Worm (Caenorhabditis elegans) whole organism, L4 larva: ENCODE measurements around the gene abhd-14.
A peak's percentile ranks its signal among the peaks of the same experiment; 100 is the strongest.

Source experiments
- F26F4.8 ChIP-seq: fragments of 200-800 bp; sonication (Bioruptor generic); conservative IDR thresholded peaks from 2 replicates; pipeline ENCODE4 v1.3.6; 2022; ENCODE audit warnings: missing genetic modification characterization, missing compliant biosample characterization
- F49E8.2 ChIP-seq: sonication (generic microtip); optimal IDR thresholded peaks from 2 replicates; lab custom pipeline; 2016; ENCODE audit warnings: missing compliant biosample characterization, mild to moderate bottlenecking, missing genetic modification characterization, borderline replicate concordance
- T20F7.1 ChIP-seq: fragments of 200-800 bp; sonication (Bioruptor generic); optimal IDR thresholded peaks from 2 replicates; lab custom pipeline; 2018; ENCODE audit warnings: mild to moderate bottlenecking, missing genetic modification characterization, missing compliant biosample characterization
- T26A8.4 ChIP-seq: fragments of 200-800 bp; sonication (Bioruptor generic); IDR thresholded peaks from 2 replicates; pipeline ENCODE4 v1.3.6; 2022; ENCODE audit warnings: missing genetic modification characterization, missing compliant biosample characterization
- Y105C5A.15 ChIP-seq: fragments of 200-800 bp; sonication (Bioruptor generic); IDR thresholded peaks from 2 replicates; pipeline ENCODE4 v1.3.6; 2022; ENCODE audit warnings: missing genetic modification characterization, missing compliant biosample characterization
- Y5F2A.4 ChIP-seq: fragments of 200-800 bp; sonication (Bioruptor generic); optimal IDR thresholded peaks from 2 replicates; lab custom pipeline; 2018; ENCODE audit warnings: mild to moderate bottlenecking, missing genetic modification characterization, missing compliant biosample characterization
- aha-1 ChIP-seq: fragments of 150-350 bp; peaks from one replicate; lab custom pipeline; 2014; ENCODE audit warnings: missing biosample characterization, missing genetic modification characterization
- ama-1 ChIP-seq: fragments of 150-350 bp; optimal IDR thresholded peaks from 2 replicates; lab custom pipeline; 2014; ENCODE audit warnings: inconsistent platforms, mixed read lengths
- ceh-20 ChIP-seq: fragments of 200-800 bp; sonication (Bioruptor generic); IDR thresholded peaks from 2 replicates; pipeline ENCODE4 v1.3.6; 2022; ENCODE audit warnings: missing genetic modification reagents, missing genetic modification characterization, missing compliant biosample characterization
- ceh-28 ChIP-seq: fragments of 150-350 bp; optimal IDR thresholded peaks from 2 replicates; lab custom pipeline; 2014; ENCODE audit warnings: missing biosample characterization, missing genetic modification reagents, missing genetic modification characterization
- ceh-32 ChIP-seq: sonication (generic microtip); optimal IDR thresholded peaks from 2 replicates; lab custom pipeline; 2016; ENCODE audit warnings: mild to moderate bottlenecking, missing genetic modification characterization, missing compliant biosample characterization; ENCODE audit not compliant: poor library complexity
- ceh-62 ChIP-seq: sonication (generic microtip); optimal IDR thresholded peaks from 2 replicates; lab custom pipeline; 2017; ENCODE audit warnings: missing biosample characterization, missing genetic modification characterization
- daf-12 ChIP-seq: fragments of 150-350 bp; optimal IDR thresholded peaks from 2 replicates; lab custom pipeline; 2014; ENCODE audit warnings: missing biosample characterization, missing genetic modification reagents, missing genetic modification characterization
- dmd-6 ChIP-seq: fragments of 200-800 bp; sonication (Bioruptor generic); IDR thresholded peaks from 2 replicates; pipeline ENCODE4 v1.3.6; 2022; ENCODE audit warnings: missing genetic modification reagents, missing genetic modification characterization, missing compliant biosample characterization
- dpl-1 ChIP-seq: fragments of 150-350 bp; optimal IDR thresholded peaks from 2 replicates; lab custom pipeline; 2014; ENCODE audit warnings: missing biosample characterization, missing genetic modification reagents, missing genetic modification characterization
- gei-8 ChIP-seq: fragments of 200-800 bp; sonication (Bioruptor generic); optimal IDR thresholded peaks from 2 replicates; lab custom pipeline; 2018; ENCODE audit warnings: mild to moderate bottlenecking, missing genetic modification characterization, missing compliant biosample characterization
- hlh-11 ChIP-seq: fragments of 200-800 bp; sonication (Bioruptor generic); optimal IDR thresholded peaks from 2 replicates; lab custom pipeline; 2018; ENCODE audit warnings: mild to moderate bottlenecking, missing genetic modification characterization, missing compliant biosample characterization
- hlh-30 ChIP-seq: sonication (generic microtip); optimal IDR thresholded peaks from 2 replicates; lab custom pipeline; 2017; ENCODE audit warnings: antibody characterized with exemption, mild to moderate bottlenecking, missing genetic modification characterization, missing compliant biosample characterization; ENCODE audit not compliant: insufficient read depth
- hmg-1.1 ChIP-seq: fragments of 200-800 bp; sonication (Bioruptor generic); IDR thresholded peaks from 2 replicates; pipeline ENCODE4 v1.3.6; 2022; ENCODE audit warnings: missing genetic modification reagents, missing genetic modification characterization, missing compliant biosample characterization
- lim-7 ChIP-seq: fragments of 200-800 bp; sonication (Bioruptor generic); IDR thresholded peaks from 2 replicates; pipeline ENCODE4 v1.3.6; 2022; ENCODE audit warnings: missing genetic modification characterization, missing compliant biosample characterization
- lin-1 ChIP-seq: fragments of 200-800 bp; sonication (Bioruptor generic); IDR thresholded peaks from 2 replicates; pipeline ENCODE4 v1.3.6; 2022; ENCODE audit warnings: missing genetic modification reagents, missing genetic modification characterization, missing compliant biosample characterization
- lin-38 ChIP-seq: fragments of 200-800 bp; sonication (Bioruptor generic); IDR thresholded peaks from 2 replicates; pipeline ENCODE4 v1.3.6; 2022; ENCODE audit warnings: missing genetic modification reagents, missing genetic modification characterization, missing compliant biosample characterization
- lsy-2 ChIP-seq, 2 experiments: fragments of 150-350 bp in 1 of 2; sonication (generic microtip) in 1 of 2; optimal IDR thresholded peaks; 2 replicates each; lab custom pipeline; 2014 to 2017; ENCODE audit warnings: missing biosample characterization in 2 of 2, missing genetic modification characterization in 2 of 2
- madf-5 ChIP-seq, 2 experiments: fragments of 200-800 bp; sonication (Bioruptor generic); IDR thresholded peaks; 2 replicates each; pipeline ENCODE4 v1.3.6; 2022; ENCODE audit warnings: missing compliant biosample characterization in 2 of 2, missing genetic modification characterization in 2 of 2
- mdl-1 ChIP-seq, 2 experiments: fragments of 150-350 bp in 1 of 2; sonication (generic microtip) in 1 of 2; optimal IDR thresholded peaks; 2 replicates each; lab custom pipeline; 2014 to 2017; ENCODE audit warnings: missing biosample characterization in 2 of 2, missing genetic modification characterization in 2 of 2
- mdt-29 ChIP-seq: fragments of 200-800 bp; sonication (Bioruptor generic); IDR thresholded peaks from 2 replicates; pipeline ENCODE4 v1.3.6; 2022; ENCODE audit warnings: missing genetic modification reagents, missing genetic modification characterization, missing compliant biosample characterization
- mxl-3 ChIP-seq: fragments of 200-800 bp; sonication (Bioruptor generic); optimal IDR thresholded peaks from 2 replicates; lab custom pipeline; 2018; ENCODE audit warnings: mild to moderate bottlenecking, missing genetic modification characterization, missing compliant biosample characterization
- nhr-25 ChIP-seq: sonication (generic microtip); optimal IDR thresholded peaks from 2 replicates; lab custom pipeline; 2017; ENCODE audit warnings: missing genetic modification characterization, mild to moderate bottlenecking, missing compliant biosample characterization, antibody characterized with exemption, moderate library complexity, borderline replicate concordance; ENCODE audit not compliant: insufficient read depth
- nhr-48 ChIP-seq: sonication (generic microtip); optimal IDR thresholded peaks from 2 replicates; lab custom pipeline; 2016; ENCODE audit warnings: mild to moderate bottlenecking, missing genetic modification characterization, missing compliant biosample characterization
- nhr-6 ChIP-seq: fragments of 150-350 bp; optimal IDR thresholded peaks from 2 replicates; lab custom pipeline; 2014; ENCODE audit warnings: missing biosample characterization, missing genetic modification characterization
- nhr-76 ChIP-seq: fragments of 150-350 bp; optimal IDR thresholded peaks from 2 replicates; lab custom pipeline; 2014; ENCODE audit warnings: missing biosample characterization, missing genetic modification characterization
- rbr-2 ChIP-seq: sonication (generic microtip); optimal IDR thresholded peaks from 2 replicates; lab custom pipeline; 2016; ENCODE audit warnings: missing genotype, missing genetic modification characterization, missing compliant biosample characterization
- sdz-12 ChIP-seq: fragments of 200-800 bp; sonication (Bioruptor generic); optimal IDR thresholded peaks from 2 replicates; lab custom pipeline; 2018; ENCODE audit warnings: mild to moderate bottlenecking, missing genetic modification characterization, missing compliant biosample characterization
- tag-97 ChIP-seq: fragments of 200-800 bp; sonication (Bioruptor generic); IDR thresholded peaks from 2 replicates; pipeline ENCODE4 v1.3.6; 2022; ENCODE audit warnings: missing genetic modification characterization, missing compliant biosample characterization
- unc-130 ChIP-seq: sonication (generic microtip); optimal IDR thresholded peaks from 2 replicates; lab custom pipeline; 2016; ENCODE audit warnings: missing genetic modification reagents, missing genetic modification characterization, missing compliant biosample characterization
- unc-62 ChIP-seq, 3 experiments: fragments of 150-350 bp in 1 of 3; sonication (generic microtip); optimal IDR thresholded peaks in 2 of 3; peaks in 1 of 3; 1 replicate in 1 of 3; 2 replicates in 2 of 3; lab custom pipeline; 2014 to 2017; ENCODE audit warnings: missing biosample characterization in 3 of 3, missing genetic modification characterization in 3 of 3, missing genetic modification reagents in 3 of 3, missing genotype in 1 of 3
- ztf-11 ChIP-seq: fragments of 150-350 bp; optimal IDR thresholded peaks from 2 replicates; lab custom pipeline; 2014; ENCODE audit warnings: missing biosample characterization, missing genetic modification characterization
- ztf-7 ChIP-seq: fragments of 150-350 bp; optimal IDR thresholded peaks from 2 replicates; lab custom pipeline; 2014; ENCODE audit warnings: missing biosample characterization, missing genetic modification characterization

abhd-14 gene

DNA sequence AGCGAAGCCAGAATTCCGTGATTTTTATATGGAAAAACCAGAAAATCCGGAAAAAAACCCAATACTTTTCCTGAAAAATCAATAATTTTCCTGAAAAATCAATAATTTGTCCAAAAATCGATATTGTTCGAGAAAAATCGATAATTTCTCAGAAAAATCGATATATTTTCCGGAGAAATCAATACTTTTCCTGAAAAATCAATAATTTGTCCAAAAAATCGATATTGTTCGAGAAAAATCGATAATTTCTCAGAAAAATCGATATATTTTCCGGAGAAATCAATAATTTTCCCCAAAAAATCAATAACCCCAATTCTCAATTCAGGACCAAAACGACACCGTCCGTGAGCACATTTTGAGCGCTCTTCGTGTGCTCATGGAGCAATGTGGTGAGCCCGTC, 29.4 kb downstream of the abhd-14 start:
- no peak for TF ChIP-seq T20F7.1 (GFP tag; lab: Kevin White, UChicago)
- peak; percentile 97 for TF ChIP-seq ceh-28 (tag; lab: Kevin White, UChicago)

DNA sequence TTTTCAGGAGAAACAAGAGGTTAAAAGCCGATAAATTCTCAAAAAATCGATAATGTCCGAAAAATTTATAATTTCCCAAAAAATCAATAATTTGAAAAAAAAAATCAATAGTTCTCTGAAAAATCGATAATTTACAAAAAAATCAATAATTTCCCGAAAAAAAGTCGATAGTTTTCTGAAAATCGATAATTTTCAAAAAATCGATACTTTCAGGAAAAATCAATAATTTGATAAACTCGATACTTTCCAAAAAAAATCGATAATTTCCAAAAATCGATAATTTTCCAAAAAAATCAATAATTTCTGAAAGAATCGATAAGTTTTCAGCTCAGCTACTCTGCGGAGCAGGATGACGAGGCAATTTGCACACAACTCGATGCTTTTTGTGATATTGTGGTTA, 30.2 kb downstream of the abhd-14 start:
- TF ChIP-seq ceh-20 (no peak), mdt-29 (GFP tag; lab: Robert Waterston, UW) (no peak), ceh-28 (tag; lab: Kevin White, UChicago) (peak; percentile 99), nhr-25 (no peak)
- TF ChIP-seq, all 104 proteins: peak for 1

DNA sequence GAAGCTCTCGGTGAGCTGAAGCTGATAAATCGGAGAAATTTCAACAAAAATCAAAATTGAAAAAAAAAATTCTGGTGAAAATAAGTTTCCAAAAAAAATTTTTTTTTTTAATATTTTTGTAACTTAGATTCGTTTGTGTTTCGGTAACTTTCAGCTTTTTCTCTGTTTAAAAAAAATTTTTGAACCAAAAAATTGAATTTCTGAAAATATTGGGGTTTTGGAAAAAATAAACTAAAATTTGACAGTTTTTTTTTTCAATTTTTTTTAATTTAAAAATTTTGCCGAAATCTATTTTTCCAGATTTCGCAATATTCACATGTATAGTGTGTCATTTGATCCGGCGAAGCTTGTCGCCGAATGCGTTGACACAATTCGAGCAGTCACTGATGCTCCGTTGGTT, 30.9 kb downstream of the abhd-14 start, which contains the start of gene Y55F3AM.5:
Gene Y55F3AM.5, plus strand, starts transcription at position 301 of the 400 bp plus-strand sequence.
- TF ChIP-seq aha-1 (tag; lab: Kevin White, UChicago) (peak; percentile 17), ztf-11 (tag; lab: Kevin White, UChicago) (no peak)

ce11 chrIV:991647-992400, 38.0 kb downstream of the abhd-14 start, which contains the start of gene lep-2:
lep-2 (plus strand) TSS chrIV:992283.
- TF ChIP-seq Y105C5A.15 (GFP tag; lab: Robert Waterston, UW) (0 out of 2 replicates have a peak, but pooled peaks have one; percentile 1), unc-130 (no peak), Y5F2A.4 (GFP tag; lab: Kevin White, UChicago) (no peak), hmg-1.1 (0 out of 2 replicates have a peak, but pooled peaks have one; percentile 26), ama-1 (lab: Kevin White, UChicago) (no peak), lin-38 (GFP tag; lab: Robert Waterston, UW) (peak; percentile 97), F49E8.2 (tag; lab: Kevin White, UChicago) (no peak), hlh-30 (tag; lab: Kevin White, UChicago) (no peak), T26A8.4 (GFP tag; lab: Robert Waterston, UW) (no peak), F26F4.8 (GFP tag; lab: Robert Waterston, UW) (no peak), ceh-32 (no peak), ceh-28 (tag; lab: Kevin White, UChicago) (peak; percentile 87), madf-5 (GFP tag; IDR thresholded peaks at IDR 0.05; lab: Robert Waterston, UW) (no peak), dmd-6 (no peak), lim-7 (GFP tag; lab: Robert Waterston, UW) (no peak), mxl-3 (no peak), lsy-2 (tag; optimal IDR thresholded peaks at IDR 0.05; lab: Kevin White, UChicago) (peak in 1 of 2 experiments; percentile 30), gei-8 (no peak), unc-62 (GFP tag; optimal IDR thresholded peaks at IDR 0.05 in 1 of 2; lab: Kevin White, UChicago) (no peak), unc-62 (tag; optimal IDR thresholded peaks at IDR 0.05; lab: Kevin White, UChicago) (no peak), sdz-12 (GFP tag; lab: Kevin White, UChicago) (no peak), ztf-7 (tag; lab: Kevin White, UChicago) (no peak), tag-97 (no peak), ceh-62 (no peak), ztf-11 (tag; lab: Kevin White, UChicago) (no peak), nhr-48 (tag; lab: Kevin White, UChicago) (no peak), dpl-1 (peak; percentile 86), hlh-11 (tag; lab: Kevin White, UChicago) (no peak), daf-12 (no peak), nhr-76 (no peak), nhr-6 (no peak), mdl-1 (tag; optimal IDR thresholded peaks at IDR 0.05; lab: Kevin White, UChicago) (no peak), rbr-2 (tag; lab: Kevin White, UChicago) (peak; percentile 2), lin-1 (GFP tag; lab: Robert Waterston, UW) (no peak)
